Worm (Caenorhabditis elegans): ENCODE measurements around the gene T13H5.8.
A peak's percentile ranks its signal among the peaks of the same experiment; 100 is the strongest.

ce11 chrII:8483124-8483792 is 35.1 kb upstream of the T13H5.8 start:
- TF ChIP-seq F49E8.2 (tag; optimal IDR thresholded peaks at IDR 0.05; ENCODE audit: borderline replicate concordance) (no peak), lin-13 (GFP tag; optimal IDR thresholded peaks at IDR 0.05) (no peak), dpl-1 (GFP tag; optimal IDR thresholded peaks at IDR 0.05) (peak; percentile 23), egl-27 (tag; optimal IDR thresholded peaks at IDR 0.05) (no peak), ama-1 (optimal IDR thresholded peaks at IDR 0.05) (peak; percentile 26), mdl-1 (tag; optimal IDR thresholded peaks at IDR 0.05) (no peak), nhr-28 (tag; optimal IDR thresholded peaks at IDR 0.05) (peak; percentile 99), ces-1 (GFP tag; optimal IDR thresholded peaks at IDR 0.05) (no peak), ceh-32 (tag; optimal IDR thresholded peaks at IDR 0.05; ENCODE audit: poor library complexity) (no peak), nhr-237 (tag; optimal IDR thresholded peaks at IDR 0.05) (no peak), pqm-1 (tag; optimal IDR thresholded peaks at IDR 0.05) (peak; percentile 42)
